Fruit fly (Drosophila melanogaster) whole organism, prepupa: Measurements from ENCODE around the gene stg.

Experiments used
- CG10631 ChIP-seq: fragments of 200-800 bp; sonication (Bioruptor generic); optimal IDR thresholded peaks from 2 replicates; lab custom pipeline; 2016; ENCODE audit warnings: missing biosample characterization, missing genetic modification characterization
- CG11294 ChIP-seq: fragments of 200-800 bp; sonication (Bioruptor generic); IDR thresholded peaks from 2 replicates; pipeline ENCODE4 v1.3.6; 2022; ENCODE audit warnings: missing biosample characterization, missing genetic modification characterization
- CG11762 ChIP-seq: fragments of 200-800 bp; sonication (Bioruptor generic); optimal IDR thresholded peaks from 3 replicates; lab custom pipeline; 2016; ENCODE audit warnings: missing biosample characterization, missing genetic modification characterization; ENCODE audit not compliant: insufficient read depth
- CG11902 ChIP-seq: fragments of 200-800 bp; sonication (Bioruptor generic); optimal IDR thresholded peaks from 3 replicates; lab custom pipeline; 2016; ENCODE audit warnings: missing biosample characterization, missing genetic modification characterization
- CG15336 ChIP-seq: fragments of 200-800 bp; sonication (Bioruptor generic); IDR thresholded peaks from 2 replicates; pipeline ENCODE4 v1.3.6; 2022; ENCODE audit warnings: missing biosample characterization, missing genetic modification characterization
- CG1621 ChIP-seq: fragments of 200-800 bp; sonication (Bioruptor generic); optimal IDR thresholded peaks from 3 replicates; lab custom pipeline; 2018; ENCODE audit warnings: missing biosample characterization, mild to moderate bottlenecking, missing genetic modification characterization
- CG16779 ChIP-seq: fragments of 200-800 bp; sonication (Bioruptor generic); optimal IDR thresholded peaks from 3 replicates; lab custom pipeline; 2017; ENCODE audit warnings: missing biosample characterization, mild to moderate bottlenecking, missing genetic modification characterization
- CG3032 ChIP-seq: fragments of 200-800 bp; optimal IDR thresholded peaks from 2 replicates; lab custom pipeline; 2019; ENCODE audit warnings: missing biosample characterization, mild to moderate bottlenecking, missing genetic modification characterization, moderate library complexity
- CG32006 ChIP-seq: fragments of 200-800 bp; sonication (Bioruptor generic); optimal IDR thresholded peaks from 3 replicates; lab custom pipeline; 2017; ENCODE audit warnings: missing biosample characterization, mild to moderate bottlenecking, missing genetic modification characterization
- CG3919 ChIP-seq: fragments of 200-800 bp; sonication (Bioruptor generic); optimal IDR thresholded peaks from 3 replicates; lab custom pipeline; 2016; ENCODE audit warnings: missing biosample characterization, missing genetic modification characterization
- CG4318 ChIP-seq: fragments of 200-800 bp; sonication (Bioruptor generic); optimal IDR thresholded peaks from 3 replicates; lab custom pipeline; 2017; ENCODE audit warnings: missing biosample characterization, mild to moderate bottlenecking, missing genetic modification characterization
- CG6163 ChIP-seq: fragments of 200-800 bp; sonication (Bioruptor generic); IDR thresholded peaks from 3 replicates; pipeline ENCODE4 v1.3.6; 2022; ENCODE audit warnings: missing biosample characterization, missing genetic modification characterization
- CG6792 ChIP-seq: fragments of 200-800 bp; sonication (Bioruptor generic); optimal IDR thresholded peaks from 3 replicates; lab custom pipeline; 2016; ENCODE audit warnings: missing biosample characterization, missing genetic modification characterization
- CG8119 ChIP-seq: fragments of 200-800 bp; sonication (Bioruptor generic); IDR thresholded peaks from 3 replicates; pipeline ENCODE4 v1.3.6; 2022; ENCODE audit warnings: missing biosample characterization, missing genetic modification characterization
- CG8319 ChIP-seq: fragments of 200-800 bp; sonication (Bioruptor generic); optimal IDR thresholded peaks from 3 replicates; lab custom pipeline; 2016; ENCODE audit warnings: missing biosample characterization, missing genetic modification characterization
- CG8632 ChIP-seq: fragments of 200-800 bp; sonication (Bioruptor generic); optimal IDR thresholded peaks from 3 replicates; lab custom pipeline; 2016; ENCODE audit warnings: missing biosample characterization, missing genetic modification characterization
- CG9139 ChIP-seq: fragments of 200-800 bp; sonication (Bioruptor generic); optimal IDR thresholded peaks from 3 replicates; lab custom pipeline; 2017; ENCODE audit warnings: missing biosample characterization, mild to moderate bottlenecking, missing genetic modification characterization
- Eip75B ChIP-seq: fragments of 200-800 bp; sonication (Bioruptor generic); optimal IDR thresholded peaks from 3 replicates; lab custom pipeline; 2016; ENCODE audit warnings: missing biosample characterization, missing genetic modification characterization
- Eip78C ChIP-seq: fragments of 200-800 bp; sonication (Bioruptor generic); peaks from one replicate; lab custom pipeline; 2016; ENCODE audit warnings: missing biosample characterization, missing genetic modification characterization
- Eip93F ChIP-seq: fragments of 200-800 bp; sonication (Bioruptor generic); optimal IDR thresholded peaks from 2 replicates; lab custom pipeline; 2016; ENCODE audit warnings: missing biosample characterization, mild to moderate bottlenecking, missing genetic modification characterization
- Ets21C ChIP-seq: fragments of 200-800 bp; sonication (Bioruptor generic); optimal IDR thresholded peaks from 3 replicates; lab custom pipeline; 2016; ENCODE audit warnings: missing biosample characterization, missing genetic modification characterization
- Ets96B ChIP-seq: fragments of 200-800 bp; optimal IDR thresholded peaks from 2 replicates; lab custom pipeline; 2019; ENCODE audit warnings: missing biosample characterization, mild to moderate bottlenecking, missing genetic modification characterization, moderate library complexity
- Hr38 ChIP-seq: sonication (Bioruptor generic); optimal IDR thresholded peaks from 2 replicates; lab custom pipeline; 2016; ENCODE audit warnings: missing biosample characterization, missing genetic modification characterization
- Hr39 ChIP-seq: fragments of 200-800 bp; sonication (Bioruptor generic); optimal IDR thresholded peaks from 2 replicates; lab custom pipeline; 2016; ENCODE audit warnings: missing biosample characterization, missing genetic modification characterization
- Hr4 ChIP-seq: fragments of 200-800 bp; sonication (Bioruptor generic); optimal IDR thresholded peaks from 3 replicates; lab custom pipeline; 2016; ENCODE audit warnings: missing biosample characterization, missing genetic modification characterization
- Lpt ChIP-seq: fragments of 200-800 bp; sonication (Bioruptor generic); optimal IDR thresholded peaks from 3 replicates; lab custom pipeline; 2016; ENCODE audit warnings: missing biosample characterization, missing genetic modification characterization
- Sox102F ChIP-seq: fragments of 200-800 bp; sonication (Bioruptor generic); optimal IDR thresholded peaks from 2 replicates; lab custom pipeline; 2016; ENCODE audit warnings: missing biosample characterization, mild to moderate bottlenecking, missing genetic modification characterization
- Sox14 ChIP-seq: fragments of 200-800 bp; sonication (Bioruptor generic); optimal IDR thresholded peaks from 3 replicates; lab custom pipeline; 2016; ENCODE audit warnings: missing biosample characterization, missing genetic modification characterization
- achi ChIP-seq: fragments of 200-800 bp; sonication (Bioruptor generic); optimal IDR thresholded peaks from 3 replicates; lab custom pipeline; 2016; ENCODE audit warnings: missing biosample characterization, missing genetic modification characterization
- acj6 ChIP-seq: fragments of 200-800 bp; sonication (Bioruptor generic); optimal IDR thresholded peaks from 3 replicates; lab custom pipeline; 2016; ENCODE audit warnings: missing biosample characterization, missing genetic modification characterization
- cyc ChIP-seq: fragments of 200-800 bp; sonication (Bioruptor generic); optimal IDR thresholded peaks from 3 replicates; lab custom pipeline; 2016; ENCODE audit warnings: missing biosample characterization, missing genetic modification characterization
- dac ChIP-seq: fragments of 200-800 bp; sonication (Bioruptor generic); optimal IDR thresholded peaks from 2 replicates; lab custom pipeline; 2017; ENCODE audit warnings: missing biosample characterization, mild to moderate bottlenecking, missing genetic modification characterization
- dsx ChIP-seq: fragments of 200-800 bp; optimal IDR thresholded peaks from 3 replicates; lab custom pipeline; 2019; ENCODE audit warnings: missing biosample characterization, mild to moderate bottlenecking, missing genetic modification characterization, moderate library complexity; ENCODE audit not compliant: poor library complexity, severe bottlenecking
- eg ChIP-seq: fragments of 200-800 bp; sonication (Bioruptor generic); IDR thresholded peaks from 3 replicates; pipeline ENCODE4 v1.3.6; 2022; ENCODE audit warnings: missing biosample characterization, missing genetic modification characterization
- esn ChIP-seq: fragments of 200-800 bp; sonication (Bioruptor generic); optimal IDR thresholded peaks from 2 replicates; lab custom pipeline; 2016; ENCODE audit warnings: missing biosample characterization, mild to moderate bottlenecking, missing genetic modification characterization, moderate library complexity
- fkh ChIP-seq: fragments of 200-800 bp; sonication (Bioruptor generic); optimal IDR thresholded peaks from 3 replicates; lab custom pipeline; 2017; ENCODE audit warnings: missing biosample characterization, mild to moderate bottlenecking, missing genetic modification characterization, moderate library complexity
- lz ChIP-seq: fragments of 200-800 bp; sonication (Bioruptor generic); optimal IDR thresholded peaks from 3 replicates; lab custom pipeline; 2016; ENCODE audit warnings: missing biosample characterization, missing genetic modification characterization
- net ChIP-seq: fragments of 200-800 bp; sonication (Bioruptor generic); optimal IDR thresholded peaks from 3 replicates; lab custom pipeline; 2016; ENCODE audit warnings: missing biosample characterization, missing genetic modification characterization
- spab ChIP-seq: fragments of 200-800 bp; sonication (Bioruptor generic); optimal IDR thresholded peaks from 2 replicates; lab custom pipeline; 2017; ENCODE audit warnings: missing biosample characterization, mild to moderate bottlenecking, missing genetic modification characterization, missing genetic modification reagents
- ss ChIP-seq, 2 experiments: fragments of 200-800 bp; sonication (Bioruptor generic); optimal IDR thresholded peaks; 2 replicates in 1 of 2; 3 replicates in 1 of 2; lab custom pipeline; 2017 to 2018; ENCODE audit warnings: mild to moderate bottlenecking in 2 of 2, missing biosample characterization in 2 of 2, missing genetic modification characterization in 2 of 2, moderate library complexity in 1 of 2
- svp ChIP-seq: fragments of 200-800 bp; sonication (Bioruptor generic); peaks from one replicate; lab custom pipeline; 2016; ENCODE audit warnings: missing biosample characterization, missing genetic modification characterization
- topi ChIP-seq: fragments of 200-800 bp; sonication (Bioruptor generic); optimal IDR thresholded peaks from 3 replicates; lab custom pipeline; 2016; ENCODE audit warnings: missing biosample characterization, missing genetic modification characterization
- vri ChIP-seq: fragments of 200-800 bp; sonication (Bioruptor generic); optimal IDR thresholded peaks from 3 replicates; lab custom pipeline; 2016; ENCODE audit warnings: missing biosample characterization, mild to moderate bottlenecking, missing genetic modification characterization

stg gene

DNA sequence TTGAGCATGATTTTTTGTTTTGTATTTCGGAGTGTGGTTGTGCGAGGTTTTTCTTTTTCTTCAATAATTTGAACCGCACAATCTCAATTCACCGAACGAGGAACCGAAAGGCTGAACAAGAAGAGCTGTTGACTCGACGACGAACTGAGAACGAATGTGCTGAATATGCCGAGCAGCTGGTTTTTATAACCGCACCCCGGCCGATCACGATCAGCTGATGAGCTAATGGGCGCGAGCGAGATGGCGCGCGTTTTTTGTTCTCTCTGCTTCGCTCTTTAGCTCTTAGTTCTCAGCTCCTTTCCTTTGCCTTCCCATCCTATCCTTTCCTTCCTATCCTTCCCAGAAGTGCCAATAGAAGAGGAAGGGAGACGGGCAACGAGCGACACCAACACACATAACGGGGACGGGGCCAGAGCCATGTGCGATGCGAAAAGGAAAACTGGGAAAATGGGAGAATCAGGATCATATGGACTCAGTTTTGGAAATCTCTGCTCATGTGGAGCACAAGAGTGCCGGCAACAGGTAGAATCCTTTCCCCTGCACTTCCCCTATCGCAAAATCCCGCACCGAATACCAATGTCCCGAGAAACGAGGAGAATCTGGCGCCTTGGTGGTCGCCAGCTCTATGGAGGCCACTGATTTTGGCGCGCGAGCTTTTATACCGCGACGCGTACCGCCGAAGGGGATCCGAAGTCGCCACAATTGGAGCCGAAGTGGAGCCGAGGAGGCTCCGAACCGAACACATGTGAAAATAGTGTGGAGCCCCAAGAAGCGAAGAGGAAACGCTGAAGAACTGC, at the start of gene stg:
TSS of gene stg (minus strand) at position 635 of the 797 bp plus-strand sequence.
- peak; percentile 30 for TF ChIP-seq CG9139 (GFP tag; lab: Kevin White, UChicago)
- peak; percentile 59 for TF ChIP-seq svp (GFP tag; lab: Kevin White, UChicago)
- TF ChIP-seq ss (GFP tag; optimal IDR thresholded peaks at IDR 0.05; lab: Kevin White, UChicago): peak in 1 of 2 experiments; percentile 63
- TF ChIP-seq lz (GFP tag; lab: Kevin White, UChicago): no peak
- peak; percentile 42 for TF ChIP-seq vri (GFP tag; lab: Kevin White, UChicago)
- TF ChIP-seq CG1621 (tag; lab: Kevin White, UChicago): peak; percentile 9
- 0 out of 2 replicates have a peak, but pooled peaks have one; percentile 10 for TF ChIP-seq CG11294
- TF ChIP-seq Eip75B (GFP tag; lab: Kevin White, UChicago): no peak
- TF ChIP-seq Eip78C: peak; percentile 63
- peak; percentile 57; the same call in 2 of the 3 replicates for TF ChIP-seq CG6163 (GFP tag; lab: Robert Waterston, UW)

DNA sequence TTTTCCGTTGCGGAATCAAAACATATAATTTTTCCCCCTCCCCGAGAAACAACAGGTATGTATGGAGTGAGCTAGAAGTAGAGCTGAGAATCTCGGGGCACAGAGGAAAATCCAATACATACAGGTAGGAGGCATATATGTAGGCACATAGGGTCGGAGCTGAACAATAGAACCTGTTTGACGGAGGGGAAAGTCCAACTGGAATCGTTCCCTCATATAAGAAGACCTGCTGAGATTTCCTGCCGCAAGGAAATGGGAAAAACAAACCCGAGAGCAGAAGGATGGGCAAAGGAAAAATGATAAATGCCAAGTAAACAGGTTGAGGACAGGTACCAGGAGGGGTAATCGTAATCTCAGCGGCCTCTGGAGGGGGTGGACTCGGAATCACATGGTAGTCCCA, 48.5 kb upstream of the stg start:
- TF ChIP-seq ss (GFP tag; optimal IDR thresholded peaks at IDR 0.05; lab: Kevin White, UChicago) (peak in 1 of 2 experiments; percentile 16), CG6163 (GFP tag; lab: Robert Waterston, UW) (peak; percentile 23; the same call in 1 of the 3 replicates), lz (GFP tag; lab: Kevin White, UChicago) (no peak), spab (GFP tag; lab: Kevin White, UChicago) (no peak), Lpt (GFP tag; lab: Kevin White, UChicago) (peak; percentile 42)

dm6 chr3R:29299758-29300437, 44.3 kb upstream of the stg start:
- no peak for TF ChIP-seq Hr39 (GFP tag; lab: Kevin White, UChicago)
- no peak for TF ChIP-seq esn
- TF ChIP-seq Eip78C: peak; percentile 85
- TF ChIP-seq Hr4 (GFP tag; lab: Kevin White, UChicago): peak; percentile 46
- peak; percentile 31 for TF ChIP-seq CG11762 (GFP tag; lab: Kevin White, UChicago)
- peak; percentile 63 for TF ChIP-seq CG32006 (GFP tag; lab: Kevin White, UChicago)
- TF ChIP-seq ss (GFP tag; optimal IDR thresholded peaks at IDR 0.05; lab: Kevin White, UChicago): peak; percentile 40 to 75
- TF ChIP-seq CG11902: no peak
- no peak for TF ChIP-seq CG8632
- TF ChIP-seq net: peak; percentile 6
- TF ChIP-seq achi (GFP tag; lab: Kevin White, UChicago): peak; percentile 59
- TF ChIP-seq CG15336 (GFP tag; lab: Robert Waterston, UW): peak; percentile 46; the same call in 1 of the 2 replicates
- peak; percentile 74 for TF ChIP-seq CG10631 (GFP tag; lab: Kevin White, UChicago)
- TF ChIP-seq CG6163 (GFP tag; lab: Robert Waterston, UW): peak; percentile 78
- TF ChIP-seq acj6: peak; percentile 49
- TF ChIP-seq CG16779 (tag; lab: Kevin White, UChicago): peak; percentile 39
- no peak for TF ChIP-seq topi (GFP tag; lab: Kevin White, UChicago)
- TF ChIP-seq CG8119: peak; percentile 34; the same call in 1 of the 3 replicates
- TF ChIP-seq eg (GFP tag; lab: Robert Waterston, UW): peak; percentile 38; the same call in 1 of the 3 replicates
- TF ChIP-seq cyc (GFP tag; lab: Kevin White, UChicago): no peak
- TF ChIP-seq Eip93F (GFP tag; lab: Kevin White, UChicago): no peak
- peak; percentile 20 for TF ChIP-seq CG6792 (GFP tag; lab: Kevin White, UChicago)
- TF ChIP-seq CG8319 (GFP tag; lab: Kevin White, UChicago): peak; percentile 16
- TF ChIP-seq CG3919: peak; percentile 70
- TF ChIP-seq dac (GFP tag; lab: Kevin White, UChicago): no peak
- TF ChIP-seq CG1621 (tag; lab: Kevin White, UChicago): peak; percentile 18
- peak; percentile 16 for TF ChIP-seq fkh (GFP tag; lab: Kevin White, UChicago)
- no peak for TF ChIP-seq CG11294
- peak; percentile 71 for TF ChIP-seq spab (GFP tag; lab: Kevin White, UChicago)
- TF ChIP-seq Ets21C (GFP tag; lab: Kevin White, UChicago): no peak
- no peak for TF ChIP-seq Sox102F (GFP tag; lab: Kevin White, UChicago)
- peak; percentile 72 for TF ChIP-seq CG3032 (tag; lab: Kevin White, UChicago)
- TF ChIP-seq dsx (GFP tag; lab: Kevin White, UChicago): peak; percentile 44
- peak; percentile 48 for TF ChIP-seq CG9139 (GFP tag; lab: Kevin White, UChicago)
- no peak for TF ChIP-seq Hr38 (GFP tag; lab: Kevin White, UChicago)
- TF ChIP-seq Ets96B: peak; percentile 76
- TF ChIP-seq Sox14 (GFP tag; lab: Kevin White, UChicago): peak; percentile 61
- TF ChIP-seq CG4318 (GFP tag; lab: Kevin White, UChicago): no peak
- peak; percentile 42 for TF ChIP-seq svp (GFP tag; lab: Kevin White, UChicago)
